Worm (Caenorhabditis elegans): ENCODE results near the gene D1025.10.

The D1025.10 gene

ce11 chrX:14476625-14477257 is 39.9 kb upstream of the D1025.10 start:
- TF ChIP-seq nfya-1 (tag; optimal IDR thresholded peaks at IDR 0.05) (no peak), C08G9.2 (tag; optimal IDR thresholded peaks at IDR 0.05) (no peak), fkh-6 (tag; optimal IDR thresholded peaks at IDR 0.05) (no peak), pag-3 (tag; optimal IDR thresholded peaks at IDR 0.05; ENCODE audit: borderline replicate concordance) (no peak), madf-2 (tag; optimal IDR thresholded peaks at IDR 0.05) (no peak), ceh-19 (GFP tag; optimal IDR thresholded peaks at IDR 0.05) (no peak), F13H6.1 (tag; optimal IDR thresholded peaks at IDR 0.05) (no peak)

- TF ChIP-seq sox-4 (tag; optimal IDR thresholded peaks at IDR 0.05) (no peak), npax-4 (tag; optimal IDR thresholded peaks at IDR 0.05) (no peak), lin-11 (tag; optimal IDR thresholded peaks at IDR 0.05) (no peak), dve-1 (tag; optimal IDR thresholded peaks at IDR 0.05) (no peak), zip-5 (tag; optimal IDR thresholded peaks at IDR 0.05) (no peak), unc-55 (GFP tag; optimal IDR thresholded peaks at IDR 0.05) (no peak)
These were observed 39.3 kb upstream of the D1025.10 start for ce11 chrX:14477338-14477737.

ce11 chrX:14478193-14478592 is 38.5 kb upstream of the D1025.10 start:
- TF ChIP-seq hlh-13 (GFP tag; optimal IDR thresholded peaks at IDR 0.05) = no peak
- no peak for TF ChIP-seq pros-1 (tag; optimal IDR thresholded peaks at IDR 0.05)
- no peak for TF ChIP-seq npax-4 (tag; optimal IDR thresholded peaks at IDR 0.05)
- TF ChIP-seq sox-2 (GFP tag; IDR thresholded peaks at IDR 0.05) = no peak
- TF ChIP-seq ztf-16 (tag; optimal IDR thresholded peaks at IDR 0.05) = no peak
- no peak for TF ChIP-seq madf-2 (tag; optimal IDR thresholded peaks at IDR 0.05)
- no peak for TF ChIP-seq F13H6.1 (tag; optimal IDR thresholded peaks at IDR 0.05)
- TF ChIP-seq ceh-48 (tag; optimal IDR thresholded peaks at IDR 0.05) = no peak
- TF ChIP-seq ets-4 (tag; optimal IDR thresholded peaks at IDR 0.05) = no peak
- no peak for TF ChIP-seq pax-1 (tag; optimal IDR thresholded peaks at IDR 0.05)

- TF ChIP-seq unc-86 (tag; optimal IDR thresholded peaks at IDR 0.05) = no peak
- no peak for TF ChIP-seq nfya-1 (tag; optimal IDR thresholded peaks at IDR 0.05)
- peak; percentile 45 for TF ChIP-seq dve-1 (tag; optimal IDR thresholded peaks at IDR 0.05)
These were observed 37.8 kb upstream of the D1025.10 start, which contains the start of gene M163.11 for ce11 chrX:14478743-14479428. Gene M163.11, plus strand, starts transcription at chrX:14479378.

ce11 chrX:14480248-14480647 is 36.4 kb upstream of the D1025.10 start, which contains the start of gene gfi-3:
Gene gfi-3, plus strand, starts transcription at chrX:14480572.
- TF ChIP-seq K02D7.2 (tag; optimal IDR thresholded peaks at IDR 0.05) (no peak), fkh-10 (GFP tag; optimal IDR thresholded peaks at IDR 0.05) (no peak), C38D4.7 (GFP tag; optimal IDR thresholded peaks at IDR 0.05) (peak; percentile 35), nhr-11 (tag; optimal IDR thresholded peaks at IDR 0.05) (no peak), ceh-14 (tag; optimal IDR thresholded peaks at IDR 0.05) (peak; percentile 11), ref-2 (tag; optimal IDR thresholded peaks at IDR 0.05) (no peak), tbx-2 (tag; optimal IDR thresholded peaks at IDR 0.05) (peak; percentile 72), pha-2 (tag; optimal IDR thresholded peaks at IDR 0.05) (peak; percentile 17), ceh-31 (tag; optimal IDR thresholded peaks at IDR 0.05) (peak; percentile 46), ceh-30 (tag; optimal IDR thresholded peaks at IDR 0.05) (no peak), ama-1 (optimal IDR thresholded peaks at IDR 0.05) (no peak), ceh-24 (tag; optimal IDR thresholded peaks at IDR 0.05) (no peak), unc-86 (tag; optimal IDR thresholded peaks at IDR 0.05) (peak; percentile 40), syd-9 (tag; optimal IDR thresholded peaks at IDR 0.05) (peak; percentile 10), mec-3 (tag; optimal IDR thresholded peaks at IDR 0.05; ENCODE audit: borderline replicate concordance) (no peak), che-1 (tag; optimal IDR thresholded peaks at IDR 0.05) (no peak), hlh-15 (tag; optimal IDR thresholded peaks at IDR 0.05) (no peak), elt-4 (tag; optimal IDR thresholded peaks at IDR 0.05) (no peak), pax-1 (tag; optimal IDR thresholded peaks at IDR 0.05) (no peak), dve-1 (tag; optimal IDR thresholded peaks at IDR 0.05) (no peak), unc-3 (GFP tag; conservative IDR thresholded peaks at IDR 0.05) (peak; percentile 20; the same call in 1 of the 2 replicates), unc-3 (tag; optimal IDR thresholded peaks at IDR 0.05) (no peak), unc-42 (tag; optimal IDR thresholded peaks at IDR 0.05) (peak; percentile 27), sdc-2 (tag; optimal IDR thresholded peaks at IDR 0.05) (peak; percentile 76), F13H6.1 (tag; optimal IDR thresholded peaks at IDR 0.05) (peak; percentile 8), pat-9 (tag; optimal IDR thresholded peaks at IDR 0.05) (peak; percentile 2), ceh-34 (tag; optimal IDR thresholded peaks at IDR 0.05) (peak; percentile 77)

Measured in whole organism, late embryonic.